Fruit fly (Drosophila melanogaster): Measurements from ENCODE around the gene FMRFaR.

The FMRFaR gene

DNA sequence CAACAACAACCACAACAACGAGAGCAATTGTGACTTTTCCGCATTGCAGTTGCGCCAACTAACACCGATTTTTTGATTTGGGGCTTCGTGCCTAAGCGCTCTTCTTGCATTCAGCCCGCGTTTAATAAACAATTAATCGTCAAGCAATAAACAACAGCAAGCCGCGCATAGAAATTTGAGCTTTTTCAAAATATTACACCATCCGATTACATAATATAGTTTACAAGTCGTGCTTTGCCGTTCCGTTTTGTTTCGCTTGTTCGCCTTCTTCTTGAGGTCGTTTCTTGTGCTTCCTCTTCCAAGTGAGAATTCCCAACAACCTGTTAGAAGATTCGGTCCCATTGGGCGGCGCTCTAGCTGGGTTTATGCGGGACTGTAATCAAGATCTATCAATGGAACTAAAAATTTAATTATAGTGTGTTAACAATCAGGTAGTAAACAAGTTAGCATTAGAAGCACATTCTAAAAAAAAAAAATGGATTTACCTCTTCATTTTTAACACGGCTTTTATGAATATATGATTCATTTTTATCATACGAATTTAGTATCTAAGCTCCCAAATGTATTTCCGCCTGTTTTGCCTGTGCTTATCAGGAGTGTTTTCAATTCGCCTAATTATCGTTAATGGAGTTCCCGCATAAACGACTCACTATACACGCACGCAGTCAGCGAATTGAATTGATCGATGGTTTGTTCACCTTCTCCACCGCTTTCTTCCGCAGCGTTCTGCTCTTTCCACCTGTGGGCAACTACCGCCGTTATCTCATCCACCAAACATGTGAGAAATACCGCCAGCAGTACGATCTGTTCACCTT, 34.5 kb downstream of the FMRFaR start (continued):
- TF ChIP-seq CG2199 (GFP tag; IDR thresholded peaks at IDR 0.05) = 0 out of 3 replicates have a peak, but pooled peaks have one; percentile 45
- TF ChIP-seq CG15073 (GFP tag; optimal IDR thresholded peaks at IDR 0.05) = no peak
- no peak for TF ChIP-seq klu (GFP tag; IDR thresholded peaks at IDR 0.05)
- peak; percentile 68 for TF ChIP-seq Jarid2 (GFP tag; optimal IDR thresholded peaks at IDR 0.05)
- TF ChIP-seq Vsx1 (GFP tag; optimal IDR thresholded peaks at IDR 0.05) = peak; percentile 73
- peak; percentile 82 for TF ChIP-seq Nf-YC (tag; optimal IDR thresholded peaks at IDR 0.05)
- TF ChIP-seq CG4404 (GFP tag; IDR thresholded peaks at IDR 0.05) = peak; percentile 70
- peak; percentile 93 for TF ChIP-seq CG10979 (tag; optimal IDR thresholded peaks at IDR 0.05)
- peak; percentile 61 for TF ChIP-seq CG9609 (GFP tag; optimal IDR thresholded peaks at IDR 0.05)
- peak; percentile 41; the same call in 1 of the 3 replicates for TF ChIP-seq CG11093 (GFP tag; IDR thresholded peaks at IDR 0.05)
- TF ChIP-seq CG18476 (GFP tag; optimal IDR thresholded peaks at IDR 0.05) = peak; percentile 80
- TF ChIP-seq Sin3A (optimal IDR thresholded peaks at IDR 0.05) = no peak
- TF ChIP-seq Camta (GFP tag; optimal IDR thresholded peaks at IDR 0.05) = peak; percentile 77
- TF ChIP-seq CG9817 (tag; optimal IDR thresholded peaks at IDR 0.05) = peak; percentile 77
- peak; percentile 71; the same call in 1 of the 3 replicates for TF ChIP-seq C15 (GFP tag; IDR thresholded peaks at IDR 0.05)
- peak; percentile 67; the same call in 1 of the 2 replicates for TF ChIP-seq Nf-YA (GFP tag; IDR thresholded peaks at IDR 0.05)
- TF ChIP-seq pzg (GFP tag; optimal IDR thresholded peaks at IDR 0.05) = no peak
- peak; percentile 63 for TF ChIP-seq Aef1 (GFP tag; IDR thresholded peaks at IDR 0.05)
- peak; percentile 81 for TF ChIP-seq tio (GFP tag; optimal IDR thresholded peaks at IDR 0.05)
- 0 out of 3 replicates have a peak, but pooled peaks have one; percentile 15 for TF ChIP-seq CG7357 (GFP tag; IDR thresholded peaks at IDR 0.05)
- peak; percentile 27 for TF ChIP-seq CTCF (GFP tag; optimal IDR thresholded peaks at IDR 0.05)
- TF ChIP-seq CHES-1-like (GFP tag; optimal IDR thresholded peaks at IDR 0.05) = peak; percentile 65
- peak; percentile 28; the same call in 1 of the 2 replicates for TF ChIP-seq rib (GFP tag; IDR thresholded peaks at IDR 0.05)
- TF ChIP-seq CG18619 (GFP tag; optimal IDR thresholded peaks at IDR 0.05) = peak; percentile 86
- TF ChIP-seq row (GFP tag; IDR thresholded peaks at IDR 0.05) = peak; percentile 89
- TF ChIP-seq Nf-YB (GFP tag; optimal IDR thresholded peaks at IDR 0.05) = peak; percentile 82
- TF ChIP-seq Xbp1 (GFP tag; optimal IDR thresholded peaks at IDR 0.05) = peak; percentile 78
- peak; percentile 44 for TF ChIP-seq btn (GFP tag; optimal IDR thresholded peaks at IDR 0.05)
- peak; percentile 93 for TF ChIP-seq Fer1 (GFP tag; optimal IDR thresholded peaks at IDR 0.05)
- TF ChIP-seq GATAe (GFP tag; conservative IDR thresholded peaks at IDR 0.05) = no peak
- TF ChIP-seq CG7271 (tag; optimal IDR thresholded peaks at IDR 0.05) = peak; percentile 66
- TF ChIP-seq CG14014 (GFP tag; IDR thresholded peaks at IDR 0.05) = peak; percentile 83
- TF ChIP-seq exex (tag; optimal IDR thresholded peaks at IDR 0.05) = peak; percentile 60
- TF ChIP-seq gfzf (GFP tag; optimal IDR thresholded peaks at IDR 0.05) = no peak
- peak; percentile 84 for TF ChIP-seq Ssrp (tag; optimal IDR thresholded peaks at IDR 0.05)
- peak; percentile 59 for TF ChIP-seq mam (GFP tag; optimal IDR thresholded peaks at IDR 0.05)
- peak; percentile 55; the same call in 1 of the 2 replicates for TF ChIP-seq E2f1 (GFP tag; IDR thresholded peaks at IDR 0.05)
- peak; percentile 48 for TF ChIP-seq Hr3 (GFP tag; optimal IDR thresholded peaks at IDR 0.05)
- peak; percentile 50 for TF ChIP-seq jumu (GFP tag; optimal IDR thresholded peaks at IDR 0.05)
- peak; percentile 79 for TF ChIP-seq crc (GFP tag; optimal IDR thresholded peaks at IDR 0.05)
- TF ChIP-seq CG32772 (GFP tag; IDR thresholded peaks at IDR 0.05) = 0 out of 2 replicates have a peak, but pooled peaks have one; percentile 25
- peak; percentile 89 for TF ChIP-seq so (GFP tag; IDR thresholded peaks at IDR 0.05)
- TF ChIP-seq zen2 (GFP tag; IDR thresholded peaks at IDR 0.05; ENCODE audit: partially characterized antibody) = no peak
- no peak for TF ChIP-seq abd-A (tag; optimal IDR thresholded peaks at IDR 0.05)
- peak; percentile 67 for TF ChIP-seq Usf (GFP tag; optimal IDR thresholded peaks at IDR 0.05)
- peak; percentile 43 for TF ChIP-seq Sry-δ (GFP tag; optimal IDR thresholded peaks at IDR 0.05)
- TF ChIP-seq fru (optimal IDR thresholded peaks at IDR 0.05) = no peak
- peak; percentile 82 for TF ChIP-seq CrebB (tag; optimal IDR thresholded peaks at IDR 0.05)
- TF ChIP-seq CG10267 (tag; optimal IDR thresholded peaks at IDR 0.05) = peak; percentile 88
- no peak for TF ChIP-seq CG3065 (GFP tag; optimal IDR thresholded peaks at IDR 0.05)
